Worm (Caenorhabditis elegans): ENCODE results near the gene ZK1240.6.

DNA sequence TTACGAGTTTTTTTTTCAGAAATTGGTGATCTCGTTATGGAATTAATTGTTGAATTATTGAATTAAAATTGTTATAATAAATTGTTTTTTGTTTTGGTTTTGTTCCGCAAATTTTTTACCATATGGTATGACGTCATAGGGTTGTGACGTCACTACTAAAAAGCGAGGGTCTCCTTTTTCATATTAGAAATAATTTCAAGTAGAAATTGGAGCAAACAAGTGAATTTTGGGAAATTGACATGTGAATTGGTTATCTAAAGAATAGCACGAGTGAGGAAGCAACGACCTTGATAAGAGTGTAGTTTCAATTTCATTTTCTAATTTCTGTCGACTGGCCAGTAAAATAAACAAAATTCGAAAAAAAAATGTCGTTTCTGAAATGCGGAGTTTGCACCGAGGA, 12.9 kb upstream of the ZK1240.6 start, which contains the start of gene F43C11.7:
- TF ChIP-seq pha-4 (tag; optimal IDR thresholded peaks at IDR 0.05) (no peak), ama-1 (optimal IDR thresholded peaks at IDR 0.05) (no peak), sox-4 (tag; optimal IDR thresholded peaks at IDR 0.05) (no peak), pqm-1 (tag; optimal IDR thresholded peaks at IDR 0.05) (no peak)
